Worm (Caenorhabditis elegans) whole organism, late embryonic: ENCODE results near the gene calf-1.

Experiments
- F13H6.1 ChIP-seq: sonication (generic microtip); optimal IDR thresholded peaks from 2 replicates; lab custom pipeline; 2016; ENCODE audit warnings: missing genetic modification characterization, missing compliant biosample characterization
- lim-6 ChIP-seq: sonication (generic microtip); optimal IDR thresholded peaks from 2 replicates; lab custom pipeline; 2016; ENCODE audit warnings: missing genetic modification characterization, missing compliant biosample characterization
- nfya-1 ChIP-seq: sonication (generic microtip); optimal IDR thresholded peaks from 2 replicates; lab custom pipeline; 2017; ENCODE audit warnings: missing genetic modification characterization, mild to moderate bottlenecking, missing compliant biosample characterization, antibody characterized with exemption, moderate library complexity
- odd-2 ChIP-seq: sonication (generic microtip); optimal IDR thresholded peaks from 2 replicates; lab custom pipeline; 2017; ENCODE audit warnings: antibody characterized with exemption, mild to moderate bottlenecking, missing genetic modification characterization, missing compliant biosample characterization
- pros-1 ChIP-seq: fragments of 150-350 bp; optimal IDR thresholded peaks from 2 replicates; lab custom pipeline; 2014; ENCODE audit warnings: missing biosample characterization, missing genetic modification reagents, missing genetic modification characterization
- unc-55 ChIP-seq: sonication (generic microtip); optimal IDR thresholded peaks from 2 replicates; lab custom pipeline; 2017; ENCODE audit warnings: missing biosample characterization, missing genetic modification reagents, missing genetic modification characterization
- unc-86 ChIP-seq: sonication (generic microtip); optimal IDR thresholded peaks from 2 replicates; lab custom pipeline; 2016; ENCODE audit warnings: missing genetic modification characterization, missing compliant biosample characterization

- TF ChIP-seq unc-55 (GFP tag; lab: Kevin White, UChicago) (no peak), pros-1 (tag; lab: Kevin White, UChicago) (no peak), lim-6 (tag; lab: Kevin White, UChicago) (no peak), unc-86 (tag; lab: Kevin White, UChicago) (no peak), nfya-1 (tag; lab: Kevin White, UChicago) (no peak), odd-2 (no peak), F13H6.1 (no peak)
These were observed 43.3 kb upstream of the calf-1 start, which contains the start of the genes Y38H6C.9 and fbxa-150 for ce11 chrV:20522219-20522618.
